Worm (Caenorhabditis elegans): ENCODE results near the gene eef-1G.

ce11 chrV:10915922-10916321 lies 49.6 kb upstream of the eef-1G start:
- TF ChIP-seq dao-5 (tag; optimal IDR thresholded peaks at IDR 0.05) (no peak), W03F9.2 (tag; optimal IDR thresholded peaks at IDR 0.05) (no peak)

Measured in whole organism, L4/young adult.